Worm (Caenorhabditis elegans) whole organism, mixed stage, embryonic: ENCODE measurements around the gene Y43C5A.2.
A peak's percentile ranks its signal among the peaks of the same experiment; 100 is the strongest.

Experiments
- M03D4.4 ChIP-seq: sonication (generic microtip); optimal IDR thresholded peaks from 2 replicates; lab custom pipeline; 2017; ENCODE audit warnings: mild to moderate bottlenecking, missing genetic modification characterization, missing compliant biosample characterization
- bed-3 ChIP-seq: fragments of 200-800 bp; sonication (Bioruptor generic); optimal IDR thresholded peaks from 3 replicates; lab custom pipeline; 2018; ENCODE audit warnings: mild to moderate bottlenecking, missing genetic modification characterization, moderate library complexity, missing compliant biosample characterization
- blmp-1 ChIP-seq: fragments of 150-350 bp; optimal IDR thresholded peaks from 2 replicates; lab custom pipeline; 2014; ENCODE audit warnings: missing biosample characterization, missing genetic modification characterization
- ceh-39 ChIP-seq: fragments of 150-350 bp; optimal IDR thresholded peaks from 2 replicates; lab custom pipeline; 2014; ENCODE audit warnings: missing biosample characterization, missing genetic modification characterization
- ceh-43 ChIP-seq: fragments of 200-800 bp; sonication (Bioruptor generic); optimal IDR thresholded peaks from 2 replicates; lab custom pipeline; 2018; ENCODE audit warnings: mild to moderate bottlenecking, missing genetic modification characterization, moderate library complexity, missing compliant biosample characterization
- ceh-83 ChIP-seq: fragments of 200-800 bp; sonication (Bioruptor generic); optimal IDR thresholded peaks from 2 replicates; lab custom pipeline; 2018; ENCODE audit warnings: mild to moderate bottlenecking, missing genetic modification characterization, missing compliant biosample characterization
- ces-1 ChIP-seq: fragments of 150-350 bp; optimal IDR thresholded peaks from 2 replicates; lab custom pipeline; 2014; ENCODE audit warnings: missing biosample characterization, missing genetic modification reagents, missing genetic modification characterization
- cnd-1 ChIP-seq: fragments of 200-800 bp; sonication (Bioruptor generic); optimal IDR thresholded peaks from 2 replicates; lab custom pipeline; 2018; ENCODE audit warnings: mild to moderate bottlenecking, missing genetic modification characterization, missing compliant biosample characterization
- drap-1 ChIP-seq: fragments of 200-800 bp; sonication (Bioruptor generic); optimal IDR thresholded peaks from 3 replicates; lab custom pipeline; 2018; ENCODE audit warnings: mild to moderate bottlenecking, missing genetic modification characterization, missing compliant biosample characterization
- elt-1 ChIP-seq: sonication (generic microtip); optimal IDR thresholded peaks from 2 replicates; lab custom pipeline; 2017; ENCODE audit warnings: missing genetic modification characterization, mild to moderate bottlenecking, missing compliant biosample characterization, antibody characterized with exemption, moderate library complexity, borderline replicate concordance; ENCODE audit not compliant: insufficient read depth
- flh-1 ChIP-seq: fragments of 200-800 bp; sonication (Bioruptor generic); optimal IDR thresholded peaks from 2 replicates; lab custom pipeline; 2018; ENCODE audit warnings: mild to moderate bottlenecking, missing genetic modification characterization, moderate library complexity, missing compliant biosample characterization
- ham-2 ChIP-seq: fragments of 200-800 bp; sonication (Bioruptor generic); optimal IDR thresholded peaks from 2 replicates; lab custom pipeline; 2018; ENCODE audit warnings: mild to moderate bottlenecking, missing genetic modification characterization, missing compliant biosample characterization
- hlh-1 ChIP-seq: fragments of 150-350 bp; optimal IDR thresholded peaks from 2 replicates; lab custom pipeline; 2014; ENCODE audit warnings: missing biosample characterization, missing genetic modification reagents, missing genetic modification characterization
- lin-13 ChIP-seq: fragments of 150-350 bp; optimal IDR thresholded peaks from 2 replicates; lab custom pipeline; 2014; ENCODE audit warnings: missing biosample characterization, missing genetic modification characterization
- lin-32 ChIP-seq: fragments of 200-800 bp; sonication (Bioruptor generic); optimal IDR thresholded peaks from 2 replicates; lab custom pipeline; 2018; ENCODE audit warnings: mild to moderate bottlenecking, missing genetic modification characterization, missing compliant biosample characterization
- lsy-2 ChIP-seq: fragments of 150-350 bp; optimal IDR thresholded peaks from 2 replicates; lab custom pipeline; 2014; ENCODE audit warnings: missing biosample characterization, missing genetic modification characterization
- mab-5 ChIP-seq: fragments of 150-350 bp; optimal IDR thresholded peaks from 2 replicates; lab custom pipeline; 2014; ENCODE audit warnings: missing biosample characterization, missing genetic modification characterization
- mep-1 ChIP-seq: fragments of 150-350 bp; optimal IDR thresholded peaks from 2 replicates; lab custom pipeline; 2017; ENCODE audit warnings: missing biosample characterization, missing genetic modification reagents, missing genetic modification characterization, inconsistent platforms
- nhr-2 ChIP-seq: fragments of 150-350 bp; optimal IDR thresholded peaks from 2 replicates; lab custom pipeline; 2014; ENCODE audit warnings: missing biosample characterization, missing genetic modification characterization
- nhr-237 ChIP-seq: fragments of 150-350 bp; optimal IDR thresholded peaks from 2 replicates; lab custom pipeline; 2014; ENCODE audit warnings: missing biosample characterization, missing genetic modification characterization
- nhr-28 ChIP-seq: fragments of 150-350 bp; optimal IDR thresholded peaks from 2 replicates; lab custom pipeline; 2014; ENCODE audit warnings: missing biosample characterization, missing genetic modification characterization
- nhr-76 ChIP-seq: sonication (generic microtip); optimal IDR thresholded peaks from 2 replicates; lab custom pipeline; 2017; ENCODE audit warnings: missing biosample characterization, missing genetic modification characterization
- pha-4 ChIP-seq: fragments of 150-350 bp; optimal IDR thresholded peaks from 2 replicates; lab custom pipeline; 2018; ENCODE audit warnings: missing biosample characterization, missing genetic modification reagents, missing genetic modification characterization
- sem-2 ChIP-seq: fragments of 200-800 bp; sonication (Bioruptor generic); optimal IDR thresholded peaks from 2 replicates; lab custom pipeline; 2018; ENCODE audit warnings: mild to moderate bottlenecking, missing genetic modification characterization, missing compliant biosample characterization
- snpc-4 ChIP-seq: fragments of 150-350 bp; optimal IDR thresholded peaks from 2 replicates; lab custom pipeline; 2014; ENCODE audit warnings: missing biosample characterization, missing genetic modification characterization
- sptf-1 ChIP-seq: sonication (generic microtip); optimal IDR thresholded peaks from 2 replicates; lab custom pipeline; 2017; ENCODE audit warnings: mild to moderate bottlenecking, missing genetic modification characterization, moderate library complexity, missing compliant biosample characterization
- tbx-8 ChIP-seq: fragments of 200-800 bp; sonication (Bioruptor generic); optimal IDR thresholded peaks from 2 replicates; lab custom pipeline; 2018; ENCODE audit warnings: mild to moderate bottlenecking, missing genetic modification characterization, moderate library complexity, missing compliant biosample characterization
- unc-120 ChIP-seq: sonication (generic microtip); optimal IDR thresholded peaks from 2 replicates; lab custom pipeline; 2017; ENCODE audit warnings: missing genetic modification characterization, missing compliant biosample characterization; ENCODE audit not compliant: poor library complexity, severe bottlenecking
- unc-62 ChIP-seq: fragments of 150-350 bp; optimal IDR thresholded peaks from 2 replicates; lab custom pipeline; 2014; ENCODE audit warnings: missing biosample characterization, missing genetic modification reagents, missing genetic modification characterization
- zip-8 ChIP-seq: fragments of 150-350 bp; optimal IDR thresholded peaks from 2 replicates; lab custom pipeline; 2014; ENCODE audit warnings: missing biosample characterization, missing genetic modification characterization
- ztf-11 ChIP-seq: fragments of 150-350 bp; optimal IDR thresholded peaks from 2 replicates; lab custom pipeline; 2014; ENCODE audit warnings: missing biosample characterization, missing genetic modification characterization

Y43C5A.2 gene

ce11 chrIV:10284194-10284910 lies 14.7 kb downstream of the Y43C5A.2 start, which contains the start of gene rad-51:
Gene rad-51, minus strand, starts transcription at chrIV:10284244.
- TF ChIP-seq unc-62 (GFP tag; lab: Kevin White, UChicago) (no peak), unc-120 (tag; lab: Kevin White, UChicago) (peak; percentile 57), ceh-43 (GFP tag; lab: Kevin White, UChicago) (no peak), mep-1 (tag; lab: Kevin White, UChicago) (peak; percentile 66), nhr-2 (tag; lab: Kevin White, UChicago) (peak; percentile 18)

- TF ChIP-seq nhr-76 (tag; lab: Kevin White, UChicago), result no peak
- TF ChIP-seq sem-2 (GFP tag; lab: Kevin White, UChicago), result no peak
- TF ChIP-seq elt-1, result no peak
- TF ChIP-seq ceh-39 (tag; lab: Kevin White, UChicago), result no peak
- TF ChIP-seq mep-1 (tag; lab: Kevin White, UChicago), result no peak
- TF ChIP-seq nhr-28, result no peak
Observed at ce11 chrIV:10285328-10285727, 15.6 kb downstream of the Y43C5A.2 start.

ce11 chrIV:10286655-10287054 lies 17.0 kb downstream of the Y43C5A.2 start, which contains the start of gene ebax-1:
Gene ebax-1, plus strand, starts transcription at chrIV:10286955.
- no peak for TF ChIP-seq cnd-1
- TF ChIP-seq mep-1 (tag; lab: Kevin White, UChicago), result no peak
- TF ChIP-seq sem-2 (GFP tag; lab: Kevin White, UChicago), result no peak
- TF ChIP-seq lsy-2, result no peak
- TF ChIP-seq unc-120 (tag; lab: Kevin White, UChicago), result no peak
- TF ChIP-seq nhr-237, result no peak
- TF ChIP-seq hlh-1 (tag; lab: Kevin White, UChicago), result no peak
- no peak for TF ChIP-seq lin-32 (GFP tag; lab: Kevin White, UChicago)
- no peak for TF ChIP-seq snpc-4 (tag; lab: Kevin White, UChicago)
- no peak for TF ChIP-seq ceh-39 (tag; lab: Kevin White, UChicago)

ce11 chrIV:10288575-10288974 lies 18.9 kb downstream of the Y43C5A.2 start:
- TF ChIP-seq nhr-28, result no peak
- no peak for TF ChIP-seq ham-2 (GFP tag; lab: Kevin White, UChicago)
- TF ChIP-seq ceh-83 (GFP tag; lab: Kevin White, UChicago), result no peak
- TF ChIP-seq ztf-11, result no peak
- TF ChIP-seq, all 35 proteins: peak for 0

- no peak for TF ChIP-seq M03D4.4
- no peak for TF ChIP-seq tbx-8 (GFP tag; lab: Kevin White, UChicago)
Observed at ce11 chrIV:10294030-10294429, 24.3 kb downstream of the Y43C5A.2 start, which contains the start of gene R09E10.6. Gene R09E10.6, minus strand, starts transcription at chrIV:10294130.

- TF ChIP-seq mab-5 (no peak), nhr-2 (tag; lab: Kevin White, UChicago) (no peak), ceh-39 (tag; lab: Kevin White, UChicago) (no peak), elt-1 (no peak), sptf-1 (tag; lab: Kevin White, UChicago) (no peak), snpc-4 (tag; lab: Kevin White, UChicago) (no peak), bed-3 (GFP tag; lab: Kevin White, UChicago) (no peak), lsy-2 (no peak), lin-13 (tag; lab: Kevin White, UChicago) (no peak), flh-1 (GFP tag; lab: Kevin White, UChicago) (no peak), unc-120 (tag; lab: Kevin White, UChicago) (no peak)
Observed at ce11 chrIV:10295084-10295483, 25.4 kb downstream of the Y43C5A.2 start, which contains the start of gene R09E10.13. Gene R09E10.13, minus strand, starts transcription at chrIV:10295144.

ce11 chrIV:10296036-10296435 lies 26.4 kb downstream of the Y43C5A.2 start:
- TF ChIP-seq tbx-8 (GFP tag; lab: Kevin White, UChicago) (no peak), elt-1 (no peak), ham-2 (GFP tag; lab: Kevin White, UChicago) (no peak), lsy-2 (no peak), mab-5 (no peak), hlh-1 (tag; lab: Kevin White, UChicago) (no peak), bed-3 (GFP tag; lab: Kevin White, UChicago) (no peak), pha-4 (tag; lab: Kevin White, UChicago) (no peak), ces-1 (GFP tag; lab: Kevin White, UChicago) (no peak), drap-1 (no peak), lin-13 (tag; lab: Kevin White, UChicago) (no peak), ztf-11 (no peak), zip-8 (no peak), sptf-1 (tag; lab: Kevin White, UChicago) (no peak), ceh-39 (tag; lab: Kevin White, UChicago) (no peak), blmp-1 (tag; lab: Kevin White, UChicago) (no peak), mep-1 (tag; lab: Kevin White, UChicago) (no peak), nhr-28 (no peak), M03D4.4 (no peak), snpc-4 (tag; lab: Kevin White, UChicago) (no peak)
- TF ChIP-seq, all 35 proteins: peak for 0
